Fruit fly (Drosophila melanogaster): ENCODE results near the gene CG7565.

- TF ChIP-seq usp (GFP tag; optimal IDR thresholded peaks at IDR 0.05) (no peak), EcR (GFP tag; optimal IDR thresholded peaks at IDR 0.05) (peak; percentile 24 to 42), psq (optimal IDR thresholded peaks at IDR 0.05) (no peak)
These were observed 33.2 kb downstream of the CG7565 start, which contains the start of gene bip1 for dm6 chr3L:8058190-8058997.

Data from whole organism.